Fruit fly (Drosophila melanogaster): ENCODE data around the gene Ccp84Af.
A peak's percentile ranks its signal among the peaks of the same experiment; 100 is the strongest.

The Ccp84Af gene

dm6 chr3R:6674548-6674947, 15.5 kb downstream of the Ccp84Af start (continued):
- TF ChIP-seq CG4424 (GFP tag; optimal IDR thresholded peaks at IDR 0.05) = peak; percentile 25
- TF ChIP-seq CG34422 (GFP tag; IDR thresholded peaks at IDR 0.05) = 0 out of 3 replicates have a peak, but pooled peaks have one; percentile 31
- TF ChIP-seq zf30C (GFP tag; optimal IDR thresholded peaks at IDR 0.05) = peak; percentile 22
- TF ChIP-seq row (GFP tag; IDR thresholded peaks at IDR 0.05) = peak; percentile 49; the same call in 1 of the 3 replicates
- no peak for TF ChIP-seq gfzf (GFP tag; optimal IDR thresholded peaks at IDR 0.05)
- TF ChIP-seq CG10979 (tag; optimal IDR thresholded peaks at IDR 0.05) = peak; percentile 69
- TF ChIP-seq mam (GFP tag; optimal IDR thresholded peaks at IDR 0.05) = no peak
- no peak for TF ChIP-seq mirr (GFP tag; optimal IDR thresholded peaks at IDR 0.05)
- TF ChIP-seq CG17829 (tag; optimal IDR thresholded peaks at IDR 0.05) = peak; percentile 51
- no peak for TF ChIP-seq Asciz (GFP tag; optimal IDR thresholded peaks at IDR 0.05)
- TF ChIP-seq Rfx (GFP tag; IDR thresholded peaks at IDR 0.05) = no peak
- no peak for TF ChIP-seq schlank (tag; optimal IDR thresholded peaks at IDR 0.05)
- no peak for TF ChIP-seq D (optimal IDR thresholded peaks at IDR 0.05)
- peak; percentile 30 for TF ChIP-seq D (GFP tag; optimal IDR thresholded peaks at IDR 0.05)
- peak; percentile 6 for TF ChIP-seq CG6254 (GFP tag; optimal IDR thresholded peaks at IDR 0.05)
- peak; percentile 31; the same call in 1 of the 2 replicates for TF ChIP-seq CG31441 (GFP tag; IDR thresholded peaks at IDR 0.05)
- TF ChIP-seq CG6689 (GFP tag; IDR thresholded peaks at IDR 0.05) = peak; percentile 36; the same call in 1 of the 2 replicates
- no peak for TF ChIP-seq H2.0 (GFP tag; IDR thresholded peaks at IDR 0.05)
- no peak for TF ChIP-seq CG10565 (GFP tag; optimal IDR thresholded peaks at IDR 0.05)
- TF ChIP-seq Spps (tag; optimal IDR thresholded peaks at IDR 0.05) = peak; percentile 54
- peak; percentile 34 for TF ChIP-seq fd96Cb (tag; optimal IDR thresholded peaks at IDR 0.05)
- TF ChIP-seq gsb-n (tag; optimal IDR thresholded peaks at IDR 0.05) = peak; percentile 29
- no peak for TF ChIP-seq Sry-δ (GFP tag; optimal IDR thresholded peaks at IDR 0.05)
- no peak for TF ChIP-seq YL-1 (GFP tag; optimal IDR thresholded peaks at IDR 0.05)
- TF ChIP-seq sug (tag; optimal IDR thresholded peaks at IDR 0.05) = no peak
- no peak for TF ChIP-seq bcd (GFP tag; optimal IDR thresholded peaks at IDR 0.05)
- peak; percentile 71 for TF ChIP-seq dmrt11E (tag; optimal IDR thresholded peaks at IDR 0.05)
- no peak for TF ChIP-seq hbn (GFP tag; IDR thresholded peaks at IDR 0.05; ENCODE audit: partially characterized antibody)
- TF ChIP-seq bsh (GFP tag; optimal IDR thresholded peaks at IDR 0.05) = peak in 1 of 2 experiments; percentile 72
- TF ChIP-seq pzg (GFP tag; optimal IDR thresholded peaks at IDR 0.05) = no peak
- no peak for TF ChIP-seq Doc2 (GFP tag; IDR thresholded peaks at IDR 0.05)
- no peak for TF ChIP-seq trh (GFP tag; optimal IDR thresholded peaks at IDR 0.05)
- 0 out of 3 replicates have a peak, but pooled peaks have one; percentile 11 for TF ChIP-seq dysf (GFP tag; IDR thresholded peaks at IDR 0.05)
- no peak for TF ChIP-seq Gsc (GFP tag; IDR thresholded peaks at IDR 0.05)
- no peak for TF ChIP-seq wek (GFP tag; optimal IDR thresholded peaks at IDR 0.05)
- peak in 1 of 2 experiments; percentile 12 for TF ChIP-seq Hr78 (GFP tag; optimal IDR thresholded peaks at IDR 0.05)
- peak; percentile 50; the same call in 1 of the 3 replicates for TF ChIP-seq CG17361 (GFP tag; IDR thresholded peaks at IDR 0.05)
- TF ChIP-seq CG2712 (tag; optimal IDR thresholded peaks at IDR 0.05) = peak; percentile 67
- no peak for TF ChIP-seq br (optimal IDR thresholded peaks at IDR 0.05)
- TF ChIP-seq zfh1 (GFP tag; IDR thresholded peaks at IDR 0.05) = 0 out of 3 replicates have a peak, but pooled peaks have one; percentile 12
- peak in 1 of 2 experiments; percentile 42 for TF ChIP-seq chif (GFP tag; optimal IDR thresholded peaks at IDR 0.05)
- TF ChIP-seq CG12744 (GFP tag; optimal IDR thresholded peaks at IDR 0.05) = no peak
- TF ChIP-seq Med (GFP tag) = peak; percentile 51
- TF ChIP-seq twi (tag; optimal IDR thresholded peaks at IDR 0.05) = no peak
- no peak for TF ChIP-seq fd3F (GFP tag; optimal IDR thresholded peaks at IDR 0.05)
